Worm (Caenorhabditis elegans) whole organism, mixed stage, embryonic: Measurements from ENCODE around the gene hsp-43.

ENCODE experiments used
- M03D4.4 ChIP-seq: sonication (generic microtip); optimal IDR thresholded peaks from 2 replicates; lab custom pipeline; 2017; ENCODE audit warnings: mild to moderate bottlenecking, missing genetic modification characterization, missing compliant biosample characterization
- blmp-1 ChIP-seq: fragments of 150-350 bp; optimal IDR thresholded peaks from 2 replicates; lab custom pipeline; 2014; ENCODE audit warnings: missing biosample characterization, missing genetic modification characterization
- elt-1 ChIP-seq: sonication (generic microtip); optimal IDR thresholded peaks from 2 replicates; lab custom pipeline; 2017; ENCODE audit warnings: missing genetic modification characterization, mild to moderate bottlenecking, missing compliant biosample characterization, antibody characterized with exemption, moderate library complexity, borderline replicate concordance; ENCODE audit not compliant: insufficient read depth
- flh-1 ChIP-seq: fragments of 200-800 bp; sonication (Bioruptor generic); optimal IDR thresholded peaks from 2 replicates; lab custom pipeline; 2018; ENCODE audit warnings: mild to moderate bottlenecking, missing genetic modification characterization, moderate library complexity, missing compliant biosample characterization
- hlh-1 ChIP-seq: fragments of 150-350 bp; optimal IDR thresholded peaks from 2 replicates; lab custom pipeline; 2014; ENCODE audit warnings: missing biosample characterization, missing genetic modification reagents, missing genetic modification characterization
- nhr-237 ChIP-seq: fragments of 150-350 bp; optimal IDR thresholded peaks from 2 replicates; lab custom pipeline; 2014; ENCODE audit warnings: missing biosample characterization, missing genetic modification characterization
- nhr-28 ChIP-seq: fragments of 150-350 bp; optimal IDR thresholded peaks from 2 replicates; lab custom pipeline; 2014; ENCODE audit warnings: missing biosample characterization, missing genetic modification characterization
- pha-4 ChIP-seq: fragments of 150-350 bp; optimal IDR thresholded peaks from 2 replicates; lab custom pipeline; 2018; ENCODE audit warnings: missing biosample characterization, missing genetic modification reagents, missing genetic modification characterization
- sptf-1 ChIP-seq: sonication (generic microtip); optimal IDR thresholded peaks from 2 replicates; lab custom pipeline; 2017; ENCODE audit warnings: mild to moderate bottlenecking, missing genetic modification characterization, moderate library complexity, missing compliant biosample characterization
- unc-39 ChIP-seq: fragments of 150-350 bp; optimal IDR thresholded peaks from 2 replicates; lab custom pipeline; 2014; ENCODE audit warnings: missing biosample characterization, missing genetic modification characterization
- ztf-11 ChIP-seq: fragments of 150-350 bp; optimal IDR thresholded peaks from 2 replicates; lab custom pipeline; 2014; ENCODE audit warnings: missing biosample characterization, missing genetic modification characterization

ce11 chrX:6248778-6249658 lies 13.7 kb upstream of the hsp-43 start:
- no peak for TF ChIP-seq elt-1 (tag; lab: Kevin White, UChicago)
- TF ChIP-seq pha-4 (tag; lab: Kevin White, UChicago) = no peak
- TF ChIP-seq M03D4.4 = no peak
- TF ChIP-seq nhr-28 (tag; lab: Kevin White, UChicago) = no peak
- TF ChIP-seq unc-39 (tag; lab: Kevin White, UChicago) = no peak
- no peak for TF ChIP-seq ztf-11 (tag; lab: Kevin White, UChicago)
- no peak for TF ChIP-seq hlh-1 (tag; lab: Kevin White, UChicago)
- no peak for TF ChIP-seq flh-1 (GFP tag; lab: Kevin White, UChicago)
- no peak for TF ChIP-seq blmp-1 (tag; lab: Kevin White, UChicago)
- TF ChIP-seq sptf-1 (tag; lab: Kevin White, UChicago) = no peak
- no peak for TF ChIP-seq nhr-237 (tag; lab: Kevin White, UChicago)
